Worm (Caenorhabditis elegans) whole organism, L1 larva: ENCODE results near the gene nhr-4.

ENCODE experiments used
- C16A3.4 ChIP-seq: fragments of 150-350 bp; optimal IDR thresholded peaks from 2 replicates; lab custom pipeline; 2014; ENCODE audit warnings: missing biosample characterization, missing genetic modification characterization
- alr-1 ChIP-seq: fragments of 200-800 bp; sonication (Bioruptor generic); optimal IDR thresholded peaks from 2 replicates; lab custom pipeline; 2018; ENCODE audit warnings: borderline replicate concordance, mild to moderate bottlenecking, missing genetic modification characterization, missing compliant biosample characterization
- ceh-8 ChIP-seq: fragments of 200-800 bp; sonication (Bioruptor generic); optimal IDR thresholded peaks from 2 replicates; lab custom pipeline; 2018; ENCODE audit warnings: mild to moderate bottlenecking, missing genetic modification characterization, moderate library complexity, missing compliant biosample characterization
- elt-3 ChIP-seq, 6 experiments: fragments of 150-350 bp in 1 of 6; sonication (generic microtip); optimal IDR thresholded peaks; 2 replicates each; lab custom pipeline; 2017 to 2018; ENCODE audit warnings: missing biosample characterization in 6 of 6, missing genetic modification characterization in 6 of 6, inconsistent platforms in 1 of 6
- fos-1 ChIP-seq: fragments of 150-350 bp; optimal IDR thresholded peaks from 2 replicates; lab custom pipeline; 2014; ENCODE audit warnings: missing biosample characterization, missing genetic modification characterization
- nhr-77 ChIP-seq: fragments of 150-350 bp; optimal IDR thresholded peaks from 2 replicates; lab custom pipeline; 2014; ENCODE audit warnings: missing biosample characterization, missing genetic modification characterization
- rnt-1 ChIP-seq: sonication (generic microtip); optimal IDR thresholded peaks from 2 replicates; lab custom pipeline; 2016; ENCODE audit warnings: mild to moderate bottlenecking, missing genetic modification characterization, moderate library complexity, missing compliant biosample characterization

DNA sequence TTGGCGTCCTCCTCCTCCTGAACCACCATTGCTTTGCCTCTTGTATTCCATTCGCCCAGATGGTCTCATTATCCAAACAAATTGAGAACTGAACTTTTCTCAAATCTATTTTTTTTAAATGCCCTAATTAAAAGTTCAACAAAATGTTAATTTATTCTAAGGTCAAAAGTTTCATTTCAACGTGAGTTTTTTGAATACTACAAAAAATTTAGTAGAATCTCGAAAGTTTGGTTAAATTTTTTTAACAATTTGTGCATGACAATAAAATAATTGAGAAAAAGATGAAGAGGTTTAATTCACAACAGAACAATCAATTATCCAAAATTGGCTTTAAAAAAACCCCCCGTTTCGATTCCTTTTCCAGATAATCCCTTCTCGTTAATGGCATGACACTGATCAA lies 12.8 kb downstream of the nhr-4 start, which contains the start of gene F32B6.4:
- no peak for TF ChIP-seq fos-1 (tag; lab: Kevin White, UChicago)
- no peak for TF ChIP-seq ceh-8
- no peak for TF ChIP-seq nhr-77
- TF ChIP-seq elt-3 (tag; optimal IDR thresholded peaks at IDR 0.05; lab: Kevin White, UChicago), result no peak
- TF ChIP-seq C16A3.4 (tag; lab: Kevin White, UChicago), result no peak
- TF ChIP-seq alr-1 (tag; lab: Kevin White, UChicago), result no peak
- no peak for TF ChIP-seq rnt-1 (tag; lab: Kevin White, UChicago)
